Fruit fly (Drosophila melanogaster) whole organism, larva: ENCODE measurements around the gene CG10132.

Experiments
- noc ChIP-seq: fragments of 200-800 bp; sonication (Bioruptor generic); optimal IDR thresholded peaks from 3 replicates; lab custom pipeline; 2019; ENCODE audit warnings: missing biosample characterization, mild to moderate bottlenecking, missing genetic modification characterization, moderate library complexity

The CG10132 gene

DNA sequence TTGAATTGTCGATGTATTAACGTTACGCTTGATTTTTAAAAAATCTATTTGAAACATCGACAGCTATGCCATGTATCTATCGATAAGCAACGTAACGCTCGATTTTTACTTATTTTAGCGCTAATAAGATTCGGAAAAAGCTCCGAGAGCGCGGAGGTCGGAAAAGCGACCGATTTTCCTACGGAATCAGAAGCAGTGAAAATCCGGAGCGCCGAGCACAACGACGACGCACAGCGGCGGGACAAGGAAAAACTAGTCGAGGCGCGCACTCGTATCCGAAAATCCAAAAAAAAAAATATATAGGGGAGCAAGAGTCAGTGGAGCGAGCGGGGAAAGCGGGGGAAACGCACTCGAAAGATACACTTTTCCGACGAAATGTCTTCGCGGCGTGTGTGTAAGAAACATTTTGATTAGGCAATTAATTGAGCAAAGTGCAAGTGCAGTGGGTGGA is at the start of gene CG10132:
Gene CG10132 (plus strand): TSS at position 189 of the 451 bp plus-strand sequence.
- TF ChIP-seq noc (tag; lab: Kevin White, UChicago), result no peak

DNA sequence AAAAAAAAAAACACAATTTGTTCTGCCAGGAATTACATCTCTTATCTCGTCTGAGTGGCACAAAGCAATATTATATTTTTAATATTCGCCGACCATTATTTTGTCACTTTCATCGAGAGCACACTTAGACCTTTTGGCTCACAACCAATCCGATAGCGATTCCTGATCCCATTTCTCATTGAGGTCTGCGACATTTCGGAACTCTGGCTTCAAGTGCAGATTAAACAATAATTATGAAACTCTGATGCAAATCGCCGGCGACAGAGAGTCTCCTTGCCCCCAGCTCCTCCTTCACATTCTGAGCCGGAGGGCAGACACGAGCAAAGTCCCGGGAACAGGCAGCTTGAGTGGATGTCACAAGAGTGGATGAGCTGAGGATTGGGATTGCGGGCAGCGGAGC is 49.5 kb upstream of the CG10132 start:
- TF ChIP-seq noc (tag; lab: Kevin White, UChicago), result no peak

DNA sequence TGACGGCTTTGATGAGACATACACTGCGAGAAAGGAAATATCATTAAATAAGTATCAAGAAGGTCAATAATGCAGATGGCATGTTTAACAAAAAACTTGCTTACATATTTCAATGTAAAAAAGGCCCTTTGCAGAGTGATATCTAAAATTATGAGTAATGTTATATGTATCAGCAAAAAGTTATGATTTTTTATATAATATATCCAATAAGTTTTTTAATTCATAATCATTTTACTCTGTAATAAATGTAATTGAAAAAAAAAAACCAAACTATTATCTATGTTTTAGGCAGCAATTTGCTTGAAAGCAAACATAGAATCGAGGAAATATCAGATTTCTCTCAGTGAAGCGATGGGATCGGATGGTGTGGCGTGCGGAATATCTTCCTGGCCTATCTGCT is 48.9 kb upstream of the CG10132 start:
- no peak for TF ChIP-seq noc (tag; lab: Kevin White, UChicago)

DNA sequence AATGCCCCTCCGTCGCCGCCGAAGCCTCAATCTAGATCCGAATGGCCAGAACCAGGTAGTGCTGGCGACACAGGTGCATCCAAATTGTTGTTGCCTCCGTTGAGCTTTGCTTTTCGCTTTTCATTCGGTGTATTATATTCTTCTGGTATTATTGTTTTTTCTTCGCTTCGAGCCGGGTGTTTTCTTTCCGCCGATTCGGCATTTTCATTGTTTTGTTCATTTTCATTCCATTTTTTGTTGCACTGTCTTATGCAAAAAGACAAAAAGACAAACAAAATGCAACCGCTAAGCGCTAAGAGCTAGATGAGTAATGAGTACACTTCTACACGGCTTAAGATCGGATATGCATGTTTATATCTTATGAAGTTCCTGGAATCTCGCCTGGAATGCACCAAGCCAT is 46.4 kb upstream of the CG10132 start:
- no peak for TF ChIP-seq noc (tag; lab: Kevin White, UChicago)

DNA sequence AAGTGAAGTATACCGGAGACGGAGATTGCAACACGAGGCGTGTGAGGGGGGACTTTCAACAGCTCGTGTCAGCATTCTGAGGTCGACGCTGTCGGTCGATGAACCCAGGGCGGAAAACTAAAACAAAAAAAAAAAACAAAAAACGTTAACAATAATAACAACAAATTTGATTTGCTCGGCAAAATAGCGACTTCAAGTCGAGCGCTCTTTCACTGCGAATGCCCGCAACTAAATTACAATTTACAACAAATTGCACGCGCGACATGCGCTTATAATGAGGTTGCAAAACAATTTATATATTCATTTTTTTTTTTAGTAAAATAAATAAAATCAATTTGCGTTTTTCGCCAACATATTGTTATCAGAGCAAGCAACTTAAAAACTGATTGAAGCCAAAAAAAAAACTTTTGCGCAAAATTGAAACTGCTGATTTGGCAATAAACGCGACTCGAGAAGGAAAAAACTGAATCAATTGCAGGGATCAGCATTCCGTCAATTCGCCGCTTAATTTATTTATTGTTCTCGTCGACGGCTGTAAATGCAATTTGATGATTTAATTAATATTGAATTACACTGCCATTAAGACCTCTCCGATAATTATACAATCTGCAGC is 45.1 kb upstream of the CG10132 start:
- no peak for TF ChIP-seq noc (tag; lab: Kevin White, UChicago)

DNA sequence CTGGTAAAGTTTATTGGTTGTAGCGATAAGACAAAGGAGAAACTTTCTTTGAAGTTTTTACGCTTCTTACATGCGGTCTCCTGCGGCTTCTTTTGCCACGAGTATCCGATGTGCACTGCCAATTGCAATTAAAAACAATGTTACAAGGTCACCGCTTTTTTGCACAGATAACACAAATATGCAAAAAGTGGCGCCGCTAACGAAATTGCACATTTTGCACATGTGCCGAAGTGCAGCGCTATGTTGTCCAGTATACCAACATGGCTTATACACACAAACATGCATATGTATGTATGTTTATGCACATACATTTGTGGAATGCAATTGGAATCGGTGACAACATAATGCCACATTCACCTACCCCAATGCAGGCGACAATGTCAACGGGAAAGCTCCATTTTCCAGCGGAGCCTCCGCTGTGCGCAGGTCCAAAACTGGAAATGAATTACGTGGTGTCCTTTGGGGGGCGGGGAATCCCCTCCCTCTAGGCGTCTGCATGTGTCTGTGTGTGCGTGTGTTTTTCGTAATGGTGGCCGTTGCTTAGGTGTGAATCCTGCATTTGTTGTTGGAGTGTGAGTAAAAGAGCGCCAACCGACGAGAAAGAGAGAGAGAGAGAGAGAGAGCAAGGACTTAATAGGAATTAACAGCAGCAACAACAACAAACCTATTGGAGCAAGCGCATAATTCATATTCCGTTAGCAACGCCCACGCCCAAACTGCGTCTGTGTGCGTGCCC is 39.2 kb upstream of the CG10132 start:
- no peak for TF ChIP-seq noc (tag; lab: Kevin White, UChicago)

DNA sequence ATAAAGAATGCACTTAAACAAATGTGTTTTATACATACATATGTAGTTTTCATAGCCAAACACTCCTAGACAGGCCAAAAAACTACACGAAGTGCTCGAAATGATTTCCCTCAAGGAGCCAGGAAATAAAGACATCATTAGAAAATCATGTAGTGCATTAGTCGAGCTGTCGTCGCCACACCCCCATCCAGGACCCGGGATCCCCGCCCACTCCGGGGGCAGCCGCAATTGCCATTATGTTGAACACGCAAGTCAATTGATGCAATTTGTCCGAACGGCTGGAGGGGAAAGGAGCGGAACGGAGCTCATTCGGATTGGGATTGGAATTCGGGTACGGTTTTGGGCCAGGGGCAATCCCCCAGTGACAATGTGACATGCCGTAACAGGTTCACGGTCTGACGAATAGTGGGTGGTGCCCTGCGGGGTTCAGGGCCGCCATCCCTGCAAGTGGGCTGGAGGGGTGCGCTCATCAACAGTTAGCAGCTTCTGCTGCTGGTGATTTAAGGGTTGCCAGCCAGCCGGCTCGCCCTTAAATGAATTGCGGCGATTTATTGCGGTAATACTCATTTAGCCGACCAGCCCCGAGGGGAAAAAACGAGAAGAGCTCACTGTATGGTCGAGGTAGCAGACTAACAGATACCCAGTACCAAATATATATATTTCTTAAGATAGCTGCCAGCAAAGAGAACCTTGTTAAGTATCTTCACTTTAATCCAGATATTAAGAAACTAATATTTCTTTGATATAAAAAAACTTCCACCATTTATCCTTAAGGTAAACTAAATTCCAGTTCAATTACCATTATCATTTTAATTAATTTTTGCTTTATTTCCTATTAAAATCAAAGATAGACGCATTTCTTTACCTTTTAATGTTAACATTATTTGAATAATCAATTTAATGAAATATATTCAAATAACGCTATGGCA is 38.0 kb upstream of the CG10132 start:
- no peak for TF ChIP-seq noc (tag; lab: Kevin White, UChicago)

DNA sequence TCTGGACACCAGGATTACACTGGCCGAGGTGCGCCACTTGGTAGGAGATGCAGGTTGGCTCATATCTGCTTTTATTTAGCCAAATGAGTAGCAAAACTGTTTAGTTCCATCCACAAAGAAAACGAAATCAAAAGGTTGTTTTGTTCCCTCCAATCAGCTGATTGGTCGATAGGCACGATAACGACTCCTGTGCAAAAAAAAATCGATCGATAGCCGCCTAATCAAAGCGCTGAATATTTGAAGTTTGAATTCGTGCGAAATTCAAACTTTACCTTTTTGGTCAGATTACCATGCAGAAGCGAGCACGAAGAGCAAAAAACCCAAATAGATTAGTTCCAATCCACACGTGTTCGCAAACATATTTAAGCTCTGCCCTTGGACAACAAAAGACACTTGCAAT is 34.1 kb upstream of the CG10132 start, which contains the start of the genes CG10195 and CG13084:
Gene CG10195 (minus strand): TSS at position 167 of the 400 bp plus-strand sequence.
Gene CG13084 (plus strand): TSS at position 392 of the 400 bp plus-strand sequence.
- no peak for TF ChIP-seq noc (tag; lab: Kevin White, UChicago)

DNA sequence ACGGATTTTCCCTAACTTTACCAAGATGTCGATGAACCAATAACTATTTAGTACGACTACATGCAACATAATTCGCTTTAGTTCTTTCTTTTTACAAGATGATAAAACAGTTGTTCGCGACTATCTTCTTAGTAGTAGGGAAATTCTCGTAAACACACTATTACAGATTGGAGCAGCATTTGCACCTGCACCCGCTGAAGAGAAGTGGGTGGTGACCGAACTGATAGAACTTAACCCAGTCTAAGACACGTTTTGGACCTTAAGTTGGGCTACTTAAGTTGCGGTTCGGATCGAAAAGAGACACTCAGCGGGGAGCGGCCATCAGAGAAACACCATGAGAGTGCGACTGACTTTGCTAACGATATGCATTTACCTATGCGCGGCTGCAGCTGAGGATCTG is 31.4 kb upstream of the CG10132 start, which contains the start of gene CG13083:
Gene CG13083 (plus strand): TSS at position 301 of the 400 bp plus-strand sequence.
- TF ChIP-seq noc (tag; lab: Kevin White, UChicago), result no peak

DNA sequence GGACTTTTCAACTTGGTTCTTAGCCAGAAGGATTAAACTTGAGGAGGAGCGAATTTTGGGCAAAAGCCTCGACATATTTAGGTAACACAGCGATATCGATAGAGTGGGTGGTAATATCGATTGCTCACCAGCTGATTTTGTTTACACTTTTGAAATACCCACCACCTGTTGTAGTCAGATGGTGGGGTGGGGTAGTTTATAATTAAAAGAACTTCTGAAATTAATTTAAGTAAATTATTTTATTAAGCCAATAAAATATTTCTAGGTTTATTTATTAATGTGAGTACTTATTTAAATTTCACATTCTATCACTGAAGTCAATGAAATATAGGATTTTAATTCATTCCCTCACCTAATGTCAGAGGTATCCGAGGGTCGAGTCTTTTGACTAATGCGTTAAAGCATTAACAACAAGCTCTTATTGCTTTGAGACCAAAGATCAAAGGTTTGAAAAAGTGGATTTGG is 28.6 kb upstream of the CG10132 start, which contains the start of the genes CG10194 and CG18094:
Gene CG10194 (minus strand): TSS at position 108 of the 465 bp plus-strand sequence.
Gene CG18094 (plus strand): TSS at position 266 of the 465 bp plus-strand sequence.
- TF ChIP-seq noc (tag; lab: Kevin White, UChicago), result peak; percentile 80

DNA sequence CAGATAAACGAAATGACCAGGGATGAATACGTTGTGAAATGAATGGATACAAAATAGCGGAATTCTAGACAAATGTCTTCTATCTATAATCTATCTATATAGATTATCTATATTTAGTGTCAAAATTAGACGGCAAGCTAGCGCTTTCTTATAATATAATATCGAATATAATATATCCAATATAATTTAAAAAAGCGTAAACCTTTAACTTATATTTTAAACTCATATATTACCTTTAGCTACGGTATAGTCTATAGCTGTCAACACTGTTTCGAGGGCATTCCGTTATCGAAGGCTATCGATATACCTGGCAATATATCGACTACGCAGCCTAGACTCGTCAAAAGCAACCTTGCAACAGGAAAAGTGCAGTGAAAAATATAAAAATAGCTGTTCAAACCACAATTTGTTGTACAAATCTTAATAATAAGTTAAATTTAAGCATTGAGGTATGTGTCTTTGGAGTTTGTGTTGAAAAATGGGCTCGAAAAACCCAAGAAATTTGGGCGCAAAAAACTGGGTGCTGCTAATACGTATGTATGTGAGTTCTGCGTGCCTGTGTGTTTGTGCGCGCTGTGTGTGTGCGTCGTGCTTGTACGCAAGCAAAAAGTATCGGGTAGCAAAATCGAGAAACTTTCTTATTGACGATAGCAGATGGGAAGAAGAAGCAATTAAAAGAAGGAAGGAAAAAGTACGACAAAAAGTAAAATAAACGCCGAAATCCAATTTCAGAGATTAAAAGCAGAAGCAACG is 25.5 kb upstream of the CG10132 start, which contains the start of the genes swm and Ctu2:
Gene swm (plus strand): TSS at position 318 of the 753 bp plus-strand sequence.
Gene Ctu2 (minus strand): TSS at position 320 of the 753 bp plus-strand sequence.
- TF ChIP-seq noc (tag; lab: Kevin White, UChicago), result peak; percentile 87

DNA sequence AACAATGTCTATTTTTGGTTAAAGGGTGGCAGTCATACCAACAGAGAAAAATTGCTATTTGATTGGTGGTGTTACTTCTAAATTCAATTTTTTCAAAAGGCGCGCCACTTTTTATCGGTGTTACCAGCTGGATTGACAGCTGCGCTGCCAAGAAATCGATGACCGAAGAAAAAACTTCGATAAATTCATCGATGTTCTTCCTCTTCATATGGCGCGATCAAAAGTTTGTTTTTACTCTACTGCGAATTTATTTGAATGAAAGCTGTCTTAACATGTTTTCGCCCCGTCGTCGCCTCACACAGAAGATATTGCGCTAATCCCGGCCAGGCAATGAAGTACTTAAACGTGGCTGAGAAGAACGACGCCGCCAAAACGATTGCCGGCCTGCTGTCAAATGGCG is 20.6 kb upstream of the CG10132 start, which contains the start of gene Top3alpha:
Gene Top3alpha (plus strand): TSS at position 186 of the 400 bp plus-strand sequence.
- no peak for TF ChIP-seq noc (tag; lab: Kevin White, UChicago)

DNA sequence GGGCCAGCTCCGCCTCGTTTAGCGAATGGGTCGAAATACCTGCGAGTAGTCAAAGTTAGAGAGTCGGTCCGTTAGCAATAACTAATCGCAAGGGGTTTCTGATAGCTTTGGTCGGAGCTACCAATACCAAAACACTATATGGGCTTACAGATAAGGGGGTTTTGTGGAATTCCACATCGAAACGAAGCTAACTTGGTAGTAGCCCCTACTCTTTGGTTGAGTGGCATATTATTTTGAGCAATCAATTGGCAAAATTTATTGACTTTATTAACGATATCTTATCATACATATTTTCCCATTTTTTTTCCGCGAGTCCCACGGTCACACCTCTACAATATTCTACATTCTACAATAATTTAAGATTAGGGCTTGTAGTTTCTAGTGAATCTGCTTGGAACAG is 12.3 kb upstream of the CG10132 start:
- TF ChIP-seq noc (tag; lab: Kevin White, UChicago), result no peak

DNA sequence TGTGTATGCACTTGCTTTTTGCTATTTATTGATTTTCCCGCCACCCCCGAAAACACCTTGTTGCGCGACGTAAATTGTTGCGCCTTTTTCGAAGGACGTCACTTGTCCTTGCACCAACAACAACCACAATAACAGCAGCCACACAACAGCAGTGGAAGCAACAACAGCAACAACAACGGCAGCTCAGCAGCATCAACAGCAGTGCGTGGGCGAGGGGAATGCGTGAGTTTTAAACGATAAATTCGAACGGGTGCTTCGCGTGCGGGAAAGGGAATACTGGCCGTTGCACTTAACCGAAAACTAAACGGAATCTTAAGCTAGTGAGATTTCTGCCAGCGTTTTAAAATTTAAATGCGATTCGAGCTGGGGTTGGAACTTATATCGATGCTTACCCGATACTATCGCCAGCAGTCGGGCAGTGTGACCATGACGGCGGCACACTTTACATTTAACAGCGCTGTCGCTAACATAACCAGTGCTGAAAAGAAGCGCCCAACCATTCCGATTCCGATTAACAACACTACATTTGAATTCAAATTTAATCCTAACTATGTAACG is 10.2 kb upstream of the CG10132 start, which contains the start of gene cyst:
Gene cyst (minus strand): TSS at position 404 of the 558 bp plus-strand sequence.
- TF ChIP-seq noc (tag; lab: Kevin White, UChicago), result no peak
